Fruit fly (Drosophila melanogaster) whole organism, embryonic: ENCODE results near the gene CG32102.

ENCODE experiments used
- B-H2 ChIP-seq: fragments of 200-800 bp; sonication (Bioruptor generic); optimal IDR thresholded peaks from 2 replicates; lab custom pipeline; 2018; ENCODE audit warnings: missing biosample characterization, mild to moderate bottlenecking, missing genetic modification characterization
- CG11398 ChIP-seq: fragments of 200-800 bp; sonication (Bioruptor generic); optimal IDR thresholded peaks from 2 replicates; lab custom pipeline; 2016; ENCODE audit warnings: missing biosample characterization, missing genetic modification characterization
- CG11696 ChIP-seq: fragments of 200-800 bp; sonication (Bioruptor generic); IDR thresholded peaks from 2 replicates; pipeline ENCODE4 v1.3.6; 2022; ENCODE audit warnings: missing biosample characterization, missing genetic modification characterization
- CG13287 ChIP-seq: fragments of 200-800 bp; sonication (Bioruptor generic); IDR thresholded peaks from 2 replicates; pipeline ENCODE4 v1.3.6; 2022; ENCODE audit warnings: missing biosample characterization, missing genetic modification characterization; ENCODE audit not compliant: partially characterized antibody
- CG1647 ChIP-seq: fragments of 200-800 bp; sonication (Bioruptor generic); optimal IDR thresholded peaks from 3 replicates; lab custom pipeline; 2016; ENCODE audit warnings: missing biosample characterization, missing genetic modification characterization
- CG17186 ChIP-seq: fragments of 200-800 bp; sonication (Bioruptor generic); optimal IDR thresholded peaks from 3 replicates; lab custom pipeline; 2017; ENCODE audit warnings: missing biosample characterization, missing genetic modification reagents, missing genetic modification characterization
- CG2712 ChIP-seq: fragments of 200-800 bp; optimal IDR thresholded peaks from 3 replicates; lab custom pipeline; 2019; ENCODE audit warnings: missing biosample characterization, mild to moderate bottlenecking, missing genetic modification characterization, moderate library complexity
- CG30020 ChIP-seq: fragments of 200-800 bp; optimal IDR thresholded peaks from 2 replicates; lab custom pipeline; 2019; ENCODE audit warnings: missing biosample characterization, mild to moderate bottlenecking, missing genetic modification characterization, moderate library complexity
- CG31224 ChIP-seq: fragments of 200-800 bp; sonication (Bioruptor generic); IDR thresholded peaks from 2 replicates; pipeline ENCODE4 v1.3.6; 2022; ENCODE audit warnings: missing biosample characterization, missing genetic modification characterization
- CG4328 ChIP-seq: fragments of 200-800 bp; sonication (Bioruptor generic); optimal IDR thresholded peaks from 3 replicates; lab custom pipeline; 2017; ENCODE audit warnings: missing biosample characterization, missing genetic modification reagents, missing genetic modification characterization
- CG6791 ChIP-seq: fragments of 200-800 bp; sonication (Bioruptor generic); IDR thresholded peaks from 3 replicates; pipeline ENCODE4 v1.3.6; 2022; ENCODE audit warnings: missing biosample characterization, missing genetic modification characterization; ENCODE audit not compliant: partially characterized antibody
- CG7372 ChIP-seq: fragments of 200-800 bp; sonication (Bioruptor generic); IDR thresholded peaks from 2 replicates; pipeline ENCODE4 v1.3.6; 2022; ENCODE audit warnings: missing biosample characterization, missing genetic modification characterization
- CG8290 ChIP-seq, 3 experiments: fragments of 200-800 bp; sonication (Bioruptor generic); optimal IDR thresholded peaks; 2 replicates each; lab custom pipeline; 2016 to 2019; ENCODE audit warnings: missing biosample characterization in 3 of 3, missing genetic modification characterization in 3 of 3, mild to moderate bottlenecking in 2 of 3, moderate library complexity in 1 of 3
- CG9727 ChIP-seq: fragments of 200-800 bp; sonication (Bioruptor generic); optimal IDR thresholded peaks from 3 replicates; lab custom pipeline; 2017; ENCODE audit warnings: missing biosample characterization, mild to moderate bottlenecking, missing genetic modification characterization
- Camta ChIP-seq: fragments of 200-800 bp; sonication (Bioruptor generic); optimal IDR thresholded peaks from 2 replicates; lab custom pipeline; 2016; ENCODE audit warnings: missing biosample characterization, missing genetic modification characterization
- Dll ChIP-seq: fragments of 200-800 bp; sonication (Bioruptor generic); IDR thresholded peaks from 4 replicates; pipeline ENCODE4 v1.3.6; 2022; ENCODE audit warnings: missing biosample characterization, missing genetic modification characterization; ENCODE audit not compliant: partially characterized antibody
- Ets97D ChIP-seq: fragments of 200-800 bp; sonication (Bioruptor generic); optimal IDR thresholded peaks from 3 replicates; lab custom pipeline; 2016; ENCODE audit warnings: missing biosample characterization, missing genetic modification characterization
- HLHmδ ChIP-seq: fragments of 200-800 bp; sonication (Bioruptor generic); optimal IDR thresholded peaks from 2 replicates; lab custom pipeline; 2018; ENCODE audit warnings: missing biosample characterization, mild to moderate bottlenecking, missing genetic modification characterization, moderate library complexity
- Hand ChIP-seq: fragments of 200-800 bp; sonication (Bioruptor generic); optimal IDR thresholded peaks from 2 replicates; lab custom pipeline; 2017; ENCODE audit warnings: mild to moderate bottlenecking, missing biosample characterization, missing genetic modification reagents, missing genetic modification characterization
- Jarid2 ChIP-seq: fragments of 200-800 bp; sonication (Bioruptor generic); optimal IDR thresholded peaks from 3 replicates; lab custom pipeline; 2017; ENCODE audit warnings: mild to moderate bottlenecking, missing biosample characterization, missing genetic modification reagents, missing genetic modification characterization
- Lhr ChIP-seq: fragments of 200-800 bp; sonication (Bioruptor generic); optimal IDR thresholded peaks from 3 replicates; lab custom pipeline; 2017; ENCODE audit warnings: mild to moderate bottlenecking, missing biosample characterization, missing genetic modification reagents, missing genetic modification characterization
- Med ChIP-seq: fragments of 200-800 bp; sonication (Bioruptor generic); peaks from one replicate; lab custom pipeline; 2016; ENCODE audit warnings: missing biosample characterization, missing genetic modification characterization, mild to moderate bottlenecking, inconsistent platforms, moderate library complexity
- Nf-YC ChIP-seq: fragments of 200-800 bp; optimal IDR thresholded peaks from 3 replicates; lab custom pipeline; 2019; ENCODE audit warnings: missing biosample characterization, mild to moderate bottlenecking, missing genetic modification characterization, moderate library complexity
- Optix ChIP-seq: fragments of 200-800 bp; sonication (Bioruptor generic); IDR thresholded peaks from 3 replicates; pipeline ENCODE4 v1.3.6; 2022; ENCODE audit warnings: missing biosample characterization, missing genetic modification characterization
- Poxn ChIP-seq: fragments of 200-800 bp; sonication (Bioruptor generic); IDR thresholded peaks from 2 replicates; pipeline ENCODE4 v1.3.6; 2022; ENCODE audit warnings: missing biosample characterization, missing genetic modification characterization
- Ptx1 ChIP-seq: fragments of 200-800 bp; sonication (Bioruptor generic); IDR thresholded peaks from 2 replicates; pipeline ENCODE4 v1.3.6; 2022; ENCODE audit warnings: missing biosample characterization, missing genetic modification characterization
- Scr ChIP-seq: fragments of 200-800 bp; sonication (Bioruptor generic); IDR thresholded peaks from 2 replicates; pipeline ENCODE4 v1.3.6; 2022; ENCODE audit warnings: missing biosample characterization, missing genetic modification characterization; ENCODE audit not compliant: partially characterized antibody
- Sry-δ ChIP-seq: fragments of 200-800 bp; sonication (Bioruptor generic); optimal IDR thresholded peaks from 2 replicates; lab custom pipeline; 2016; ENCODE audit warnings: missing biosample characterization, missing genetic modification characterization
- Trl ChIP-seq, 3 experiments: fragments of >200 bp in 2 of 3; fragments of 200-800 bp in 1 of 3; sonication (Bioruptor generic) in 1 of 3; optimal IDR thresholded peaks; 2 replicates in 1 of 3; 3 replicates in 2 of 3; lab custom pipeline; 2016 to 2017; ENCODE audit warnings: missing biosample characterization in 1 of 3, missing genetic modification characterization in 1 of 3
- ac ChIP-seq: fragments of 200-800 bp; sonication (Bioruptor generic); optimal IDR thresholded peaks from 3 replicates; lab custom pipeline; 2017; ENCODE audit warnings: missing biosample characterization, mild to moderate bottlenecking, missing genetic modification characterization
- ase ChIP-seq: fragments of 200-800 bp; sonication (Bioruptor generic); IDR thresholded peaks from 3 replicates; pipeline ENCODE4 v1.3.6; 2022; ENCODE audit warnings: missing biosample characterization, missing genetic modification characterization
- bowl ChIP-seq: fragments of 200-800 bp; sonication (Bioruptor generic); IDR thresholded peaks from 2 replicates; pipeline ENCODE4 v1.3.6; 2022; ENCODE audit warnings: missing biosample characterization, missing genetic modification characterization
- cato ChIP-seq: fragments of 200-800 bp; sonication (Bioruptor generic); optimal IDR thresholded peaks from 2 replicates; lab custom pipeline; 2016; ENCODE audit warnings: missing biosample characterization, missing genetic modification characterization, borderline replicate concordance
- ci ChIP-seq: fragments of 200-800 bp; sonication (Bioruptor generic); IDR thresholded peaks from 3 replicates; pipeline ENCODE4 v1.3.6; 2022; ENCODE audit warnings: missing biosample characterization, missing genetic modification characterization
- dan ChIP-seq: fragments of 200-800 bp; sonication (Bioruptor generic); IDR thresholded peaks from 2 replicates; pipeline ENCODE4 v1.3.6; 2022; ENCODE audit warnings: missing biosample characterization, missing genetic modification characterization
- hkb ChIP-seq, 2 experiments: fragments of 200-800 bp in 1 of 2; fragments of >200 bp in 1 of 2; sonication (Bioruptor generic) in 1 of 2; IDR thresholded peaks in 1 of 2; optimal IDR thresholded peaks in 1 of 2; 2 replicates each; pipeline versions ENCODE4 v1.3.6 to Lab custom; 2017 to 2022; ENCODE audit warnings: missing biosample characterization in 1 of 2, missing genetic modification characterization in 1 of 2
- kah ChIP-seq: fragments of 200-800 bp; sonication (Bioruptor generic); optimal IDR thresholded peaks from 2 replicates; lab custom pipeline; 2018; ENCODE audit warnings: missing biosample characterization, mild to moderate bottlenecking, missing genetic modification characterization
- lmd ChIP-seq: fragments of 200-800 bp; sonication (Bioruptor generic); IDR thresholded peaks from 2 replicates; pipeline ENCODE4 v1.3.6; 2022; ENCODE audit warnings: missing biosample characterization, missing genetic modification characterization
- maf-S ChIP-seq: fragments of 200-800 bp; sonication (Bioruptor generic); optimal IDR thresholded peaks from 2 replicates; lab custom pipeline; 2016; ENCODE audit warnings: missing biosample characterization, missing genetic modification characterization
- mld ChIP-seq: fragments of 200-800 bp; sonication (Bioruptor generic); IDR thresholded peaks from 3 replicates; pipeline ENCODE4 v1.3.6; 2022; ENCODE audit warnings: missing biosample characterization, missing genetic modification characterization; ENCODE audit not compliant: partially characterized antibody
- nom ChIP-seq: fragments of 200-800 bp; sonication (Bioruptor generic); optimal IDR thresholded peaks from 2 replicates; lab custom pipeline; 2017; ENCODE audit warnings: missing biosample characterization, missing genetic modification characterization, mild to moderate bottlenecking, moderate library complexity, missing genetic modification reagents
- otp ChIP-seq: fragments of 200-800 bp; sonication (Bioruptor generic); IDR thresholded peaks from 3 replicates; pipeline ENCODE4, ENCODE4 v1.3.6; 2022; ENCODE audit warnings: missing biosample characterization, missing genetic modification characterization
- pho ChIP-seq: fragments of 200-800 bp; sonication (Bioruptor generic); optimal IDR thresholded peaks from 2 replicates; lab custom pipeline; 2016; ENCODE audit warnings: missing biosample characterization, missing genetic modification characterization
- row ChIP-seq: fragments of 200-800 bp; sonication (Bioruptor generic); IDR thresholded peaks from 3 replicates; pipeline ENCODE4 v1.3.6; 2022; ENCODE audit warnings: missing biosample characterization, missing genetic modification characterization
- sd ChIP-seq: fragments of 200-800 bp; sonication (Bioruptor generic); optimal IDR thresholded peaks from 3 replicates; lab custom pipeline; 2018; ENCODE audit warnings: missing biosample characterization, mild to moderate bottlenecking, missing genetic modification characterization, moderate library complexity
- sim ChIP-seq: fragments of 200-800 bp; sonication (Bioruptor generic); IDR thresholded peaks from 2 replicates; pipeline ENCODE4 v1.3.6; 2022; ENCODE audit warnings: missing biosample characterization, missing genetic modification characterization
- sug ChIP-seq: fragments of 200-800 bp; optimal IDR thresholded peaks from 2 replicates; lab custom pipeline; 2019; ENCODE audit warnings: missing biosample characterization, mild to moderate bottlenecking, missing genetic modification characterization, moderate library complexity
- unc-4 ChIP-seq: fragments of 200-800 bp; sonication (Bioruptor generic); IDR thresholded peaks from 2 replicates; pipeline ENCODE4 v1.3.6; 2022; ENCODE audit warnings: missing biosample characterization, missing genetic modification characterization; ENCODE audit not compliant: partially characterized antibody
- usp ChIP-seq: fragments of >200 bp; optimal IDR thresholded peaks from 2 replicates; lab custom pipeline; 2017; ENCODE audit warnings: missing biosample characterization, missing genetic modification characterization
- wdn ChIP-seq: fragments of 200-800 bp; sonication (Bioruptor generic); IDR thresholded peaks from 2 replicates; pipeline ENCODE4 v1.3.6; 2022; ENCODE audit warnings: missing biosample characterization, missing genetic modification characterization

CG32102 gene

dm6 chr3L:12471471-12471978 is 1.9 kb upstream of the CG32102 start, which contains the start of gene CG10616 (continued):
- no peak for TF ChIP-seq hkb (optimal IDR thresholded peaks at IDR 0.05; lab: Kevin White, UChicago)
- TF ChIP-seq hkb (GFP tag; IDR thresholded peaks at IDR 0.05; lab: Robert Waterston, UW): no peak
- TF ChIP-seq maf-S (GFP tag; lab: Kevin White, UChicago): no peak
- TF ChIP-seq CG7372 (GFP tag; lab: Robert Waterston, UW): no peak
- no peak for TF ChIP-seq Camta (GFP tag; lab: Kevin White, UChicago)
- peak; percentile 64 for TF ChIP-seq row (GFP tag; lab: Robert Waterston, UW)
- TF ChIP-seq usp (GFP tag; lab: Kevin White, UChicago): no peak
- peak; percentile 37 for TF ChIP-seq CG2712 (tag; lab: Kevin White, UChicago)
- no peak for TF ChIP-seq cato (GFP tag; lab: Kevin White, UChicago)
- peak; percentile 98 for TF ChIP-seq CG13287
- no peak for TF ChIP-seq wdn
- TF ChIP-seq Optix (GFP tag; lab: Robert Waterston, UW): no peak
- TF ChIP-seq otp (GFP tag; lab: Robert Waterston, UW): no peak
- TF ChIP-seq HLHmδ (GFP tag; lab: Kevin White, UChicago): no peak
- TF ChIP-seq Trl (optimal IDR thresholded peaks at IDR 0.05; lab: Kevin White, UChicago): no peak
- TF ChIP-seq Trl (GFP tag; optimal IDR thresholded peaks at IDR 0.05; lab: Kevin White, UChicago): no peak
- no peak for TF ChIP-seq B-H2 (GFP tag; lab: Kevin White, UChicago)
- TF ChIP-seq sug (tag; lab: Kevin White, UChicago): peak; percentile 69
- TF ChIP-seq CG9727 (GFP tag; lab: Kevin White, UChicago): no peak
- no peak for TF ChIP-seq ac (GFP tag; lab: Kevin White, UChicago)
- no peak for TF ChIP-seq Nf-YC (tag; lab: Kevin White, UChicago)
- TF ChIP-seq Sry-δ (GFP tag; lab: Kevin White, UChicago): peak; percentile 97
- TF ChIP-seq CG4328 (GFP tag; lab: Kevin White, UChicago): no peak
- TF ChIP-seq dan: no peak
- no peak for TF ChIP-seq Lhr (GFP tag; lab: Kevin White, UChicago)
- no peak for TF ChIP-seq ci (GFP tag; lab: Robert Waterston, UW)
- TF ChIP-seq Hand: no peak
- no peak for TF ChIP-seq Med
- TF ChIP-seq CG1647 (GFP tag; lab: Kevin White, UChicago): no peak
- peak; percentile 66 for TF ChIP-seq Ets97D (GFP tag; lab: Kevin White, UChicago)
- peak; percentile 94 for TF ChIP-seq CG6791
- TF ChIP-seq CG11696 (GFP tag; lab: Robert Waterston, UW): no peak
- TF ChIP-seq CG11398: no peak
- no peak for TF ChIP-seq kah
- no peak for TF ChIP-seq pho (GFP tag; lab: Kevin White, UChicago)
- no peak for TF ChIP-seq CG8290 (GFP tag; optimal IDR thresholded peaks at IDR 0.05; lab: Kevin White, UChicago)
- no peak for TF ChIP-seq CG8290 (tag; optimal IDR thresholded peaks at IDR 0.05; lab: Kevin White, UChicago)
- peak; percentile 79; the same call in 2 of the 3 replicates for TF ChIP-seq mld (GFP tag; lab: Robert Waterston, UW)
- TF ChIP-seq Ptx1 (GFP tag; lab: Robert Waterston, UW): no peak
- no peak for TF ChIP-seq nom (GFP tag; lab: Kevin White, UChicago)
- TF ChIP-seq unc-4: peak; percentile 93
- peak; percentile 99 for TF ChIP-seq Dll (GFP tag; lab: Robert Waterston, UW)
- TF ChIP-seq sim: no peak
- no peak for TF ChIP-seq lmd (GFP tag; lab: Robert Waterston, UW)
- TF ChIP-seq CG17186: no peak
- TF ChIP-seq Scr (GFP tag; lab: Robert Waterston, UW): peak; percentile 98
- no peak for TF ChIP-seq CG30020
- no peak for TF ChIP-seq CG31224
- TF ChIP-seq bowl (GFP tag; lab: Robert Waterston, UW): no peak
- TF ChIP-seq ase (GFP tag; lab: Robert Waterston, UW): no peak
- no peak for TF ChIP-seq Jarid2 (GFP tag; lab: Kevin White, UChicago)
- no peak for TF ChIP-seq sd
- TF ChIP-seq Poxn (GFP tag; lab: Robert Waterston, UW): no peak
